Worm (Caenorhabditis elegans) whole organism, mixed stage, embryonic: Measurements from ENCODE around the gene nuaf-1.

Experiments
- M03D4.4 ChIP-seq: sonication (generic microtip); optimal IDR thresholded peaks from 2 replicates; lab custom pipeline; 2017; ENCODE audit warnings: mild to moderate bottlenecking, missing genetic modification characterization, missing compliant biosample characterization
- bed-3 ChIP-seq: fragments of 200-800 bp; sonication (Bioruptor generic); optimal IDR thresholded peaks from 3 replicates; lab custom pipeline; 2018; ENCODE audit warnings: mild to moderate bottlenecking, missing genetic modification characterization, moderate library complexity, missing compliant biosample characterization
- blmp-1 ChIP-seq: fragments of 150-350 bp; optimal IDR thresholded peaks from 2 replicates; lab custom pipeline; 2014; ENCODE audit warnings: missing biosample characterization, missing genetic modification characterization
- ceh-39 ChIP-seq: fragments of 150-350 bp; optimal IDR thresholded peaks from 2 replicates; lab custom pipeline; 2014; ENCODE audit warnings: missing biosample characterization, missing genetic modification characterization
- ces-1 ChIP-seq: fragments of 150-350 bp; optimal IDR thresholded peaks from 2 replicates; lab custom pipeline; 2014; ENCODE audit warnings: missing biosample characterization, missing genetic modification reagents, missing genetic modification characterization
- cnd-1 ChIP-seq: fragments of 200-800 bp; sonication (Bioruptor generic); optimal IDR thresholded peaks from 2 replicates; lab custom pipeline; 2018; ENCODE audit warnings: mild to moderate bottlenecking, missing genetic modification characterization, missing compliant biosample characterization
- drap-1 ChIP-seq: fragments of 200-800 bp; sonication (Bioruptor generic); optimal IDR thresholded peaks from 3 replicates; lab custom pipeline; 2018; ENCODE audit warnings: mild to moderate bottlenecking, missing genetic modification characterization, missing compliant biosample characterization
- elt-1 ChIP-seq: sonication (generic microtip); optimal IDR thresholded peaks from 2 replicates; lab custom pipeline; 2017; ENCODE audit warnings: missing genetic modification characterization, mild to moderate bottlenecking, missing compliant biosample characterization, antibody characterized with exemption, moderate library complexity, borderline replicate concordance; ENCODE audit not compliant: insufficient read depth
- elt-3 ChIP-seq: fragments of 150-350 bp; optimal IDR thresholded peaks from 2 replicates; lab custom pipeline; 2014; ENCODE audit warnings: missing biosample characterization, missing genetic modification characterization
- flh-1 ChIP-seq: fragments of 200-800 bp; sonication (Bioruptor generic); optimal IDR thresholded peaks from 2 replicates; lab custom pipeline; 2018; ENCODE audit warnings: mild to moderate bottlenecking, missing genetic modification characterization, moderate library complexity, missing compliant biosample characterization
- ham-2 ChIP-seq: fragments of 200-800 bp; sonication (Bioruptor generic); optimal IDR thresholded peaks from 2 replicates; lab custom pipeline; 2018; ENCODE audit warnings: mild to moderate bottlenecking, missing genetic modification characterization, missing compliant biosample characterization
- lin-13 ChIP-seq: fragments of 150-350 bp; optimal IDR thresholded peaks from 2 replicates; lab custom pipeline; 2014; ENCODE audit warnings: missing biosample characterization, missing genetic modification characterization
- lsy-2 ChIP-seq: fragments of 150-350 bp; optimal IDR thresholded peaks from 2 replicates; lab custom pipeline; 2014; ENCODE audit warnings: missing biosample characterization, missing genetic modification characterization
- mab-5 ChIP-seq: fragments of 150-350 bp; optimal IDR thresholded peaks from 2 replicates; lab custom pipeline; 2014; ENCODE audit warnings: missing biosample characterization, missing genetic modification characterization
- mep-1 ChIP-seq: fragments of 150-350 bp; optimal IDR thresholded peaks from 2 replicates; lab custom pipeline; 2017; ENCODE audit warnings: missing biosample characterization, missing genetic modification reagents, missing genetic modification characterization, inconsistent platforms
- mls-2 ChIP-seq: sonication (generic microtip); optimal IDR thresholded peaks from 2 replicates; lab custom pipeline; 2016; ENCODE audit warnings: mild to moderate bottlenecking, missing genetic modification characterization, moderate library complexity, missing compliant biosample characterization
- nhr-12 ChIP-seq: fragments of 150-350 bp; optimal IDR thresholded peaks from 2 replicates; lab custom pipeline; 2014; ENCODE audit warnings: missing biosample characterization, missing genetic modification characterization
- nhr-28 ChIP-seq: fragments of 150-350 bp; optimal IDR thresholded peaks from 2 replicates; lab custom pipeline; 2014; ENCODE audit warnings: missing biosample characterization, missing genetic modification characterization
- nhr-76 ChIP-seq: sonication (generic microtip); optimal IDR thresholded peaks from 2 replicates; lab custom pipeline; 2017; ENCODE audit warnings: missing biosample characterization, missing genetic modification characterization
- pha-4 ChIP-seq: fragments of 150-350 bp; optimal IDR thresholded peaks from 2 replicates; lab custom pipeline; 2018; ENCODE audit warnings: missing biosample characterization, missing genetic modification reagents, missing genetic modification characterization
- snpc-4 ChIP-seq: fragments of 150-350 bp; optimal IDR thresholded peaks from 2 replicates; lab custom pipeline; 2014; ENCODE audit warnings: missing biosample characterization, missing genetic modification characterization
- sptf-1 ChIP-seq: sonication (generic microtip); optimal IDR thresholded peaks from 2 replicates; lab custom pipeline; 2017; ENCODE audit warnings: mild to moderate bottlenecking, missing genetic modification characterization, moderate library complexity, missing compliant biosample characterization
- tbx-8 ChIP-seq: fragments of 200-800 bp; sonication (Bioruptor generic); optimal IDR thresholded peaks from 2 replicates; lab custom pipeline; 2018; ENCODE audit warnings: mild to moderate bottlenecking, missing genetic modification characterization, moderate library complexity, missing compliant biosample characterization
- unc-120 ChIP-seq: sonication (generic microtip); optimal IDR thresholded peaks from 2 replicates; lab custom pipeline; 2017; ENCODE audit warnings: missing genetic modification characterization, missing compliant biosample characterization; ENCODE audit not compliant: poor library complexity, severe bottlenecking
- unc-39 ChIP-seq: fragments of 150-350 bp; optimal IDR thresholded peaks from 2 replicates; lab custom pipeline; 2014; ENCODE audit warnings: missing biosample characterization, missing genetic modification characterization
- unc-62 ChIP-seq: fragments of 150-350 bp; optimal IDR thresholded peaks from 2 replicates; lab custom pipeline; 2014; ENCODE audit warnings: missing biosample characterization, missing genetic modification reagents, missing genetic modification characterization
- ztf-11 ChIP-seq: fragments of 150-350 bp; optimal IDR thresholded peaks from 2 replicates; lab custom pipeline; 2014; ENCODE audit warnings: missing biosample characterization, missing genetic modification characterization

Gene nuaf-1

DNA sequence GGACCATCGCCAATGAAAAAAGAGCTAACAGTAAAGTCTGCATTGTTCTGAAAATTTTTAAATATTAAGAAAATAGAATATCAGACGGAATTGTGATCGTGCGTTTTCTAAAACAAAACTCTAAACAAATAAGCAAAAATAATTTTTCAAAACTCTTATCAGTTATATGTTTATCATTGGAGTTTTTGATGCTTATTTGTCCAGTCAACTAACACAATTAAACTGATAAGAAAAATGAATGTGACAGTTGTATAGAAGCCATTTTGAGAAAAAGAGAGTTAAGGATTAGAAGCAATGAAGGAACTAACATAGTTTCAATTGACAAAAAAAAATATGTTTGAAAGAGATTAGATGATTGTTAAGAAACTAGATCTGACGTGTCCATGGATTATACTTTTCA, 37.7 kb downstream of the nuaf-1 start, which contains the start of gene ttr-44:
ttr-44 (minus strand) TSS at position 47 of the 400 bp plus-strand sequence.
- no peak for TF ChIP-seq bed-3
- TF ChIP-seq ztf-11 (tag; lab: Kevin White, UChicago) = no peak
- no peak for TF ChIP-seq drap-1 (GFP tag; lab: Kevin White, UChicago)
- TF ChIP-seq flh-1 = no peak
- TF ChIP-seq nhr-12 = no peak
- no peak for TF ChIP-seq lsy-2 (tag; lab: Kevin White, UChicago)
- TF ChIP-seq cnd-1 (tag; lab: Kevin White, UChicago) = no peak
- no peak for TF ChIP-seq unc-120 (tag; lab: Kevin White, UChicago)
- no peak for TF ChIP-seq mab-5 (tag; lab: Kevin White, UChicago)
- no peak for TF ChIP-seq nhr-28 (tag; lab: Kevin White, UChicago)
- TF ChIP-seq nhr-76 (tag; lab: Kevin White, UChicago) = no peak
- no peak for TF ChIP-seq sptf-1 (tag; lab: Kevin White, UChicago)
- TF ChIP-seq pha-4 (tag; lab: Kevin White, UChicago) = no peak

- no peak for TF ChIP-seq nhr-12
- TF ChIP-seq elt-1 (tag; lab: Kevin White, UChicago) = no peak
- no peak for TF ChIP-seq tbx-8
- no peak for TF ChIP-seq elt-3 (tag; lab: Kevin White, UChicago)
- no peak for TF ChIP-seq snpc-4
- no peak for TF ChIP-seq ham-2 (GFP tag; lab: Kevin White, UChicago)
Measured at ce11 chrV:13529165-13529564, 39.3 kb downstream of the nuaf-1 start.

DNA sequence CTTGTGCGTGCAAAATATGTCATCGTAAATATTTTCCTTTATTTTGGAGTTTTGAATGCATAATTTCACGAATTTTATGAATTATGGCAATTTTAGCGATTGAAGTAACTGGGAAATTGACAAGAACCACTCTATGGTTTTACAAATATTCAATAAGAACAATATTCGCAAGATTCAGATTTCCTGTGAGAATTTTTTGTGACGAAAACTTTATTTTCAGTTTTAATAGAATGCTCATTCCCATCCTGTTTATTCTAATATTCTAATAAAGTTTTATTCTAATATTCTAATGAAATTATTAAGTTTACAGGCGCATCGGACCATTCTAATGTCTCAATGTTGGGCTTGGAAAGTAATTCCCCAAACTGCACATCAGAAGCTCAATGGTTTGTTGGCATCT, 45.2 kb downstream of the nuaf-1 start, which contains the start of gene R11G10.3:
R11G10.3 (plus strand) TSS at position 301 of the 400 bp plus-strand sequence.
- TF ChIP-seq unc-62 (GFP tag; lab: Kevin White, UChicago) = no peak
- TF ChIP-seq ceh-39 = no peak
- no peak for TF ChIP-seq lin-13 (tag; lab: Kevin White, UChicago)
- TF ChIP-seq nhr-12 = no peak
- no peak for TF ChIP-seq tbx-8
- TF ChIP-seq ces-1 (GFP tag; lab: Kevin White, UChicago) = no peak
- TF ChIP-seq blmp-1 = no peak
- no peak for TF ChIP-seq bed-3
- TF ChIP-seq elt-3 (tag; lab: Kevin White, UChicago) = no peak
- TF ChIP-seq M03D4.4 (tag; lab: Kevin White, UChicago) = no peak
- no peak for TF ChIP-seq mep-1 (tag; lab: Kevin White, UChicago)
- TF ChIP-seq nhr-28 (tag; lab: Kevin White, UChicago) = no peak
- no peak for TF ChIP-seq ztf-11 (tag; lab: Kevin White, UChicago)
- no peak for TF ChIP-seq flh-1
- no peak for TF ChIP-seq nhr-76 (tag; lab: Kevin White, UChicago)
- no peak for TF ChIP-seq unc-39 (tag; lab: Kevin White, UChicago)
- no peak for TF ChIP-seq ham-2 (GFP tag; lab: Kevin White, UChicago)
- TF ChIP-seq pha-4 (tag; lab: Kevin White, UChicago) = no peak
- TF ChIP-seq mls-2 = no peak
